Worm (Caenorhabditis elegans) whole organism, L4 larva: Measurements from ENCODE around the gene npr-22.

Source experiments
- F26F4.8 ChIP-seq: fragments of 200-800 bp; sonication (Bioruptor generic); conservative IDR thresholded peaks from 2 replicates; pipeline ENCODE4 v1.3.6; 2022; ENCODE audit warnings: missing genetic modification characterization, missing compliant biosample characterization
- F37D6.2 ChIP-seq: sonication (generic microtip); optimal IDR thresholded peaks from 2 replicates; lab custom pipeline; 2016; ENCODE audit warnings: mild to moderate bottlenecking, missing genetic modification characterization, missing compliant biosample characterization
- F44E2.7 ChIP-seq: fragments of 200-800 bp; sonication (Bioruptor generic); IDR thresholded peaks from 2 replicates; pipeline ENCODE4 v2.1.2; 2022; ENCODE audit warnings: missing genetic modification characterization, missing compliant biosample characterization
- F49E8.2 ChIP-seq: sonication (generic microtip); optimal IDR thresholded peaks from 2 replicates; lab custom pipeline; 2016; ENCODE audit warnings: missing compliant biosample characterization, mild to moderate bottlenecking, missing genetic modification characterization, borderline replicate concordance
- T20F7.1 ChIP-seq: fragments of 200-800 bp; sonication (Bioruptor generic); optimal IDR thresholded peaks from 2 replicates; lab custom pipeline; 2018; ENCODE audit warnings: mild to moderate bottlenecking, missing genetic modification characterization, missing compliant biosample characterization
- aha-1 ChIP-seq: fragments of 150-350 bp; peaks from one replicate; lab custom pipeline; 2014; ENCODE audit warnings: missing biosample characterization, missing genetic modification characterization
- attf-4 ChIP-seq: sonication (generic microtip); optimal IDR thresholded peaks from 3 replicates; lab custom pipeline; 2017; ENCODE audit warnings: missing biosample characterization, missing genetic modification characterization
- ceh-32 ChIP-seq: sonication (generic microtip); optimal IDR thresholded peaks from 2 replicates; lab custom pipeline; 2016; ENCODE audit warnings: mild to moderate bottlenecking, missing genetic modification characterization, missing compliant biosample characterization; ENCODE audit not compliant: poor library complexity
- ceh-62 ChIP-seq: sonication (generic microtip); optimal IDR thresholded peaks from 2 replicates; lab custom pipeline; 2017; ENCODE audit warnings: missing biosample characterization, missing genetic modification characterization
- daf-12 ChIP-seq: fragments of 150-350 bp; optimal IDR thresholded peaks from 2 replicates; lab custom pipeline; 2014; ENCODE audit warnings: missing biosample characterization, missing genetic modification reagents, missing genetic modification characterization
- daf-16 ChIP-seq, 3 experiments: sonication (generic microtip); optimal IDR thresholded peaks; 2 replicates each; lab custom pipeline; 2016 to 2017; ENCODE audit warnings: missing genetic modification characterization in 3 of 3, missing genetic modification reagents in 3 of 3, mild to moderate bottlenecking in 2 of 3, missing compliant biosample characterization in 2 of 3, missing biosample characterization in 1 of 3, moderate library complexity in 1 of 3
- dmd-6 ChIP-seq: fragments of 200-800 bp; sonication (Bioruptor generic); IDR thresholded peaks from 2 replicates; pipeline ENCODE4 v1.3.6; 2022; ENCODE audit warnings: missing genetic modification reagents, missing genetic modification characterization, missing compliant biosample characterization
- dmd-9 ChIP-seq: fragments of 200-800 bp; sonication (Bioruptor generic); IDR thresholded peaks from 2 replicates; pipeline ENCODE4 v1.3.6; 2022; ENCODE audit warnings: missing genetic modification reagents, missing genetic modification characterization, missing compliant biosample characterization
- duxl-1 ChIP-seq: sonication (generic microtip); optimal IDR thresholded peaks from 2 replicates; lab custom pipeline; 2016; ENCODE audit warnings: mild to moderate bottlenecking, missing genetic modification characterization, moderate library complexity, missing compliant biosample characterization; ENCODE audit not compliant: poor library complexity
- dve-1 ChIP-seq: sonication (generic microtip); optimal IDR thresholded peaks from 2 replicates; lab custom pipeline; 2017; ENCODE audit warnings: antibody characterized with exemption, mild to moderate bottlenecking, missing genetic modification characterization, missing compliant biosample characterization; ENCODE audit not compliant: insufficient read depth
- egl-27 ChIP-seq: sonication (generic microtip); optimal IDR thresholded peaks from 3 replicates; lab custom pipeline; 2017; ENCODE audit warnings: missing biosample characterization, missing genetic modification reagents, missing genetic modification characterization
- fos-1 ChIP-seq: fragments of 150-350 bp; optimal IDR thresholded peaks from 2 replicates; lab custom pipeline; 2014; ENCODE audit warnings: missing biosample characterization, missing genetic modification characterization
- gei-8 ChIP-seq: fragments of 200-800 bp; sonication (Bioruptor generic); optimal IDR thresholded peaks from 2 replicates; lab custom pipeline; 2018; ENCODE audit warnings: mild to moderate bottlenecking, missing genetic modification characterization, missing compliant biosample characterization
- hlh-11 ChIP-seq: fragments of 200-800 bp; sonication (Bioruptor generic); optimal IDR thresholded peaks from 2 replicates; lab custom pipeline; 2018; ENCODE audit warnings: mild to moderate bottlenecking, missing genetic modification characterization, missing compliant biosample characterization
- hlh-30 ChIP-seq: sonication (generic microtip); optimal IDR thresholded peaks from 2 replicates; lab custom pipeline; 2017; ENCODE audit warnings: antibody characterized with exemption, mild to moderate bottlenecking, missing genetic modification characterization, missing compliant biosample characterization; ENCODE audit not compliant: insufficient read depth
- lin-13 ChIP-seq: fragments of 150-350 bp; optimal IDR thresholded peaks from 2 replicates; lab custom pipeline; 2014; ENCODE audit warnings: missing biosample characterization, missing genetic modification reagents, missing genetic modification characterization
- lin-15B ChIP-seq: fragments of 150-350 bp; sonication (generic microtip); optimal IDR thresholded peaks from 3 replicates; lab custom pipeline; 2014; ENCODE audit warnings: missing biosample characterization, missing genetic modification characterization
- mdl-1 ChIP-seq, 2 experiments: fragments of 150-350 bp in 1 of 2; sonication (generic microtip) in 1 of 2; optimal IDR thresholded peaks; 2 replicates each; lab custom pipeline; 2014 to 2017; ENCODE audit warnings: missing biosample characterization in 2 of 2, missing genetic modification characterization in 2 of 2
- mdt-29 ChIP-seq: fragments of 200-800 bp; sonication (Bioruptor generic); IDR thresholded peaks from 2 replicates; pipeline ENCODE4 v1.3.6; 2022; ENCODE audit warnings: missing genetic modification reagents, missing genetic modification characterization, missing compliant biosample characterization
- mep-1 ChIP-seq: fragments of 150-350 bp; sonication (generic microtip); optimal IDR thresholded peaks from 3 replicates; lab custom pipeline; 2014; ENCODE audit warnings: missing biosample characterization, missing genetic modification characterization
- mes-2 ChIP-seq: sonication (generic microtip); optimal IDR thresholded peaks from 2 replicates; lab custom pipeline; 2016; ENCODE audit warnings: missing genotype, mild to moderate bottlenecking, missing genetic modification characterization, missing compliant biosample characterization; ENCODE audit not compliant: poor library complexity, severe bottlenecking
- mxl-2 ChIP-seq: fragments of 200-800 bp; sonication (Bioruptor generic); conservative IDR thresholded peaks from 2 replicates; pipeline ENCODE4 v1.3.6; 2022; ENCODE audit warnings: missing genetic modification reagents, missing genetic modification characterization, missing compliant biosample characterization
- mxl-3 ChIP-seq: fragments of 200-800 bp; sonication (Bioruptor generic); optimal IDR thresholded peaks from 2 replicates; lab custom pipeline; 2018; ENCODE audit warnings: mild to moderate bottlenecking, missing genetic modification characterization, missing compliant biosample characterization
- nhr-10 ChIP-seq: fragments of 150-350 bp; optimal IDR thresholded peaks from 2 replicates; lab custom pipeline; 2014; ENCODE audit warnings: missing biosample characterization, missing genetic modification characterization
- nhr-102 ChIP-seq: sonication (generic microtip); optimal IDR thresholded peaks from 2 replicates; lab custom pipeline; 2016; ENCODE audit warnings: mild to moderate bottlenecking, missing genetic modification characterization, moderate library complexity, missing compliant biosample characterization
- nhr-11 ChIP-seq: fragments of 150-350 bp; optimal IDR thresholded peaks from 2 replicates; lab custom pipeline; 2014; ENCODE audit warnings: missing biosample characterization, missing genetic modification characterization
- nhr-28 ChIP-seq: fragments of 150-350 bp; optimal IDR thresholded peaks from 2 replicates; lab custom pipeline; 2014; ENCODE audit warnings: missing biosample characterization, missing genetic modification characterization
- nhr-41 ChIP-seq: fragments of 200-800 bp; sonication (Bioruptor generic); IDR thresholded peaks from 2 replicates; pipeline ENCODE4 v1.3.6; 2022; ENCODE audit warnings: missing genetic modification reagents, missing genetic modification characterization, missing compliant biosample characterization
- nhr-48 ChIP-seq: sonication (generic microtip); optimal IDR thresholded peaks from 2 replicates; lab custom pipeline; 2016; ENCODE audit warnings: mild to moderate bottlenecking, missing genetic modification characterization, missing compliant biosample characterization
- pha-4 ChIP-seq, 2 experiments: fragments of 150-350 bp in 1 of 2; fragments of 200-800 bp in 1 of 2; sonication (Bioruptor generic) in 1 of 2; IDR thresholded peaks in 1 of 2; optimal IDR thresholded peaks in 1 of 2; 2 replicates each; pipeline versions ENCODE4 v1.3.6 to Lab custom; 2014 to 2022; ENCODE audit warnings: missing genetic modification characterization in 2 of 2, missing genetic modification reagents in 2 of 2, missing biosample characterization in 1 of 2, missing compliant biosample characterization in 1 of 2
- pqm-1 ChIP-seq: sonication (generic microtip); optimal IDR thresholded peaks from 2 replicates; lab custom pipeline; 2017; ENCODE audit warnings: missing biosample characterization, missing genetic modification characterization
- saeg-2 ChIP-seq: fragments of 200-800 bp; sonication (Bioruptor generic); IDR thresholded peaks from 2 replicates; pipeline ENCODE4 v1.3.6; 2022; ENCODE audit warnings: missing genetic modification reagents, missing genetic modification characterization, missing compliant biosample characterization
- set-16 ChIP-seq: fragments of 200-800 bp; sonication (Bioruptor generic); IDR thresholded peaks from 2 replicates; pipeline ENCODE4 v1.3.6; 2022; ENCODE audit warnings: missing genetic modification reagents, missing genetic modification characterization, missing compliant biosample characterization
- tag-97 ChIP-seq: fragments of 200-800 bp; sonication (Bioruptor generic); IDR thresholded peaks from 2 replicates; pipeline ENCODE4 v1.3.6; 2022; ENCODE audit warnings: missing genetic modification characterization, missing compliant biosample characterization
- tra-1 ChIP-seq: fragments of 200-800 bp; sonication (Bioruptor generic); IDR thresholded peaks from 2 replicates; pipeline ENCODE4 v1.3.6; 2022; ENCODE audit warnings: missing genetic modification reagents, missing genetic modification characterization, missing compliant biosample characterization
- unc-62 ChIP-seq, 3 experiments: fragments of 150-350 bp in 1 of 3; sonication (generic microtip); optimal IDR thresholded peaks in 2 of 3; peaks in 1 of 3; 1 replicate in 1 of 3; 2 replicates in 2 of 3; lab custom pipeline; 2014 to 2017; ENCODE audit warnings: missing biosample characterization in 3 of 3, missing genetic modification characterization in 3 of 3, missing genetic modification reagents in 3 of 3, missing genotype in 1 of 3
- zfp-2 ChIP-seq: sonication (generic microtip); optimal IDR thresholded peaks from 2 replicates; lab custom pipeline; 2016; ENCODE audit warnings: mild to moderate bottlenecking, missing genetic modification characterization, missing compliant biosample characterization
- zfp-3 ChIP-seq: fragments of 200-800 bp; sonication (Bioruptor generic); conservative IDR thresholded peaks from 2 replicates; pipeline ENCODE4 v1.3.6; 2022; ENCODE audit warnings: missing genetic modification reagents, missing genetic modification characterization, missing compliant biosample characterization

npr-22 gene

ce11 chrIV:8530042-8531027, 28.9 kb upstream of the npr-22 start (continued):
- TF ChIP-seq tag-97 (no peak), nhr-11 (no peak), zfp-2 (tag; lab: Kevin White, UChicago) (no peak), F37D6.2 (tag; lab: Kevin White, UChicago) (no peak), daf-12 (no peak), saeg-2 (GFP tag; lab: Robert Waterston, UW) (peak; percentile 77; the same call in 1 of the 2 replicates), unc-62 (GFP tag; optimal IDR thresholded peaks at IDR 0.05 in 1 of 2; lab: Kevin White, UChicago) (peak; percentile 20 to 100), unc-62 (tag; optimal IDR thresholded peaks at IDR 0.05; lab: Kevin White, UChicago) (no peak), F26F4.8 (no peak), F49E8.2 (no peak), gei-8 (GFP tag; lab: Kevin White, UChicago) (peak; percentile 85), attf-4 (no peak), ceh-32 (tag; lab: Kevin White, UChicago) (no peak), lin-13 (GFP tag; lab: Kevin White, UChicago) (peak; percentile 15), set-16 (no peak), hlh-30 (tag; lab: Kevin White, UChicago) (peak; percentile 92), zfp-3 (GFP tag; lab: Robert Waterston, UW) (peak; percentile 61; the same call in 1 of the 2 replicates), nhr-41 (GFP tag; lab: Robert Waterston, UW) (0 out of 2 replicates have a peak, but pooled peaks have one; percentile 35), mdt-29 (GFP tag; lab: Robert Waterston, UW) (no peak), egl-27 (no peak), lin-15B (tag; lab: Kevin White, UChicago) (no peak), ceh-62 (tag; lab: Kevin White, UChicago) (no peak), mxl-2 (GFP tag; lab: Robert Waterston, UW) (no peak), duxl-1 (tag; lab: Kevin White, UChicago) (peak; percentile 7), dmd-9 (no peak), pha-4 (GFP tag; IDR thresholded peaks at IDR 0.05; lab: Robert Waterston, UW) (peak; percentile 66; the same call in 1 of the 2 replicates), pha-4 (tag; optimal IDR thresholded peaks at IDR 0.05; lab: Kevin White, UChicago) (no peak)
- TF ChIP-seq, all 104 proteins: peak for 42

DNA sequence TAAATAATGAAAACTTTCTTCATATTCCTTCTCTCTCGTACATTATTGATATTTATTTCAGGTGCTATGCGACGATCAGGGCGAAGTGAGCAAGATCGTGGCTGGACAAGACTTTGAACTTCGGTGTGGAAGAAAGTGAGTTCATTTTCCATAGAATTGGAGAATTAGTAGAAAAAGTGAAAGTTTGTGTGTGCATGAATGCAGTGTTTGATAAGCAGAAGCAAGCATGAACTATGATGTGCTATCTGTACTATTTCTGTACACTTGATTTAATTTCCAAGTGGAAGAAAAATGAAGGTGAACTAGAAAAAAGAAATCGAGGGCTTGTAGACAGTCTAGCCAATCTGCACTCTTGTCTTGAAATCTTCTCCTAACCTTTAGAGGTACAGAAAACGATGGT, 27.2 kb upstream of the npr-22 start:
- TF ChIP-seq pqm-1 (tag; lab: Kevin White, UChicago) (peak; percentile 68), mxl-3 (GFP tag; lab: Kevin White, UChicago) (peak; percentile 25), unc-62 (GFP tag; optimal IDR thresholded peaks at IDR 0.05 in 1 of 2; lab: Kevin White, UChicago) (peak in 1 of 2 experiments; percentile 96), unc-62 (tag; optimal IDR thresholded peaks at IDR 0.05; lab: Kevin White, UChicago) (no peak), dmd-6 (GFP tag; lab: Robert Waterston, UW) (peak; percentile 91), mes-2 (peak; percentile 22), mdl-1 (tag; optimal IDR thresholded peaks at IDR 0.05; lab: Kevin White, UChicago) (peak in 1 of 2 experiments; percentile 32), F44E2.7 (GFP tag; lab: Robert Waterston, UW) (no peak), nhr-102 (peak; percentile 13), nhr-48 (tag; lab: Kevin White, UChicago) (peak; percentile 70), hlh-30 (tag; lab: Kevin White, UChicago) (peak; percentile 28), mep-1 (tag; lab: Kevin White, UChicago) (peak; percentile 33), T20F7.1 (GFP tag; lab: Kevin White, UChicago) (peak; percentile 1), tra-1 (GFP tag; lab: Robert Waterston, UW) (0 out of 2 replicates have a peak, but pooled peaks have one; percentile 33), dmd-9 (no peak), ceh-32 (tag; lab: Kevin White, UChicago) (no peak), nhr-28 (tag; lab: Kevin White, UChicago) (peak; percentile 69), hlh-11 (tag; lab: Kevin White, UChicago) (peak; percentile 77), nhr-10 (tag; lab: Kevin White, UChicago) (peak; percentile 72), fos-1 (tag; lab: Kevin White, UChicago) (no peak), dve-1 (peak; percentile 76), mxl-2 (GFP tag; lab: Robert Waterston, UW) (no peak), daf-16 (GFP tag; optimal IDR thresholded peaks at IDR 0.05; lab: Kevin White, UChicago) (no peak), daf-16 (tag; optimal IDR thresholded peaks at IDR 0.05; lab: Kevin White, UChicago) (peak; percentile 63), ceh-62 (tag; lab: Kevin White, UChicago) (no peak), aha-1 (tag; lab: Kevin White, UChicago) (peak; percentile 13)
